Worm (Caenorhabditis elegans) whole organism, late embryonic: ENCODE data around the gene B0222.11.

ENCODE experiments used
- C08G9.2 ChIP-seq: sonication (generic microtip); optimal IDR thresholded peaks from 2 replicates; lab custom pipeline; 2016; ENCODE audit warnings: mild to moderate bottlenecking, missing genetic modification characterization, moderate library complexity, missing compliant biosample characterization
- ceh-48 ChIP-seq: sonication (generic microtip); optimal IDR thresholded peaks from 2 replicates; lab custom pipeline; 2016; ENCODE audit warnings: missing genetic modification characterization, inconsistent platforms, missing compliant biosample characterization
- dmd-4 ChIP-seq: sonication (generic microtip); optimal IDR thresholded peaks from 2 replicates; lab custom pipeline; 2016; ENCODE audit warnings: borderline replicate concordance, missing genetic modification characterization, missing compliant biosample characterization
- elt-2 ChIP-seq: sonication (generic microtip); optimal IDR thresholded peaks from 2 replicates; lab custom pipeline; 2016; ENCODE audit warnings: missing genetic modification reagents, missing genetic modification characterization, missing compliant biosample characterization
- ets-4 ChIP-seq: sonication (generic microtip); optimal IDR thresholded peaks from 2 replicates; lab custom pipeline; 2016; ENCODE audit warnings: missing genetic modification characterization, missing compliant biosample characterization
- fkh-10 ChIP-seq: fragments of 150-350 bp; optimal IDR thresholded peaks from 2 replicates; lab custom pipeline; 2014; ENCODE audit warnings: missing biosample characterization, missing genetic modification reagents, missing genetic modification characterization
- hlh-8 ChIP-seq: sonication (generic microtip); optimal IDR thresholded peaks from 2 replicates; lab custom pipeline; 2016; ENCODE audit warnings: missing genotype, missing genetic modification characterization, missing compliant biosample characterization
- nhr-11 ChIP-seq: fragments of 150-350 bp; optimal IDR thresholded peaks from 2 replicates; lab custom pipeline; 2014; ENCODE audit warnings: missing biosample characterization, missing genetic modification characterization
- npax-4 ChIP-seq: sonication (generic microtip); optimal IDR thresholded peaks from 2 replicates; lab custom pipeline; 2016; ENCODE audit warnings: missing genetic modification characterization, missing compliant biosample characterization
- sox-4 ChIP-seq: sonication (generic microtip); optimal IDR thresholded peaks from 2 replicates; lab custom pipeline; 2017; ENCODE audit warnings: mild to moderate bottlenecking, missing genetic modification characterization, inconsistent platforms, missing compliant biosample characterization
- ttx-3 ChIP-seq: sonication (generic microtip); optimal IDR thresholded peaks from 2 replicates; lab custom pipeline; 2016; ENCODE audit warnings: missing genetic modification reagents, missing genetic modification characterization, missing compliant biosample characterization
- unc-42 ChIP-seq: sonication (generic microtip); optimal IDR thresholded peaks from 2 replicates; lab custom pipeline; 2016; ENCODE audit warnings: missing genotype, missing genetic modification characterization, missing compliant biosample characterization

- TF ChIP-seq fkh-10 (GFP tag; lab: Kevin White, UChicago) (no peak), ceh-48 (no peak), ets-4 (tag; lab: Kevin White, UChicago) (no peak), nhr-11 (tag; lab: Kevin White, UChicago) (no peak), sox-4 (tag; lab: Kevin White, UChicago) (no peak), ttx-3 (tag; lab: Kevin White, UChicago) (no peak), npax-4 (tag; lab: Kevin White, UChicago) (no peak), dmd-4 (tag; lab: Kevin White, UChicago) (no peak), hlh-8 (no peak), C08G9.2 (tag; lab: Kevin White, UChicago) (no peak), elt-2 (tag; lab: Kevin White, UChicago) (no peak), unc-42 (tag; lab: Kevin White, UChicago) (no peak)
Measured at ce11 chrV:9156679-9157078, 11.3 kb downstream of the B0222.11 start, which contains the start of gene B0222.15.
